Worm (Caenorhabditis elegans) whole organism, L4/young adult: ENCODE data around the gene ugt-47.

Source experiments
- W03F9.2 ChIP-seq: fragments of 150-350 bp; optimal IDR thresholded peaks from 2 replicates; lab custom pipeline; 2014; ENCODE audit warnings: missing biosample characterization, missing genetic modification characterization
- dao-5 ChIP-seq: sonication (generic microtip); optimal IDR thresholded peaks from 2 replicates; lab custom pipeline; 2016; ENCODE audit warnings: missing genotype, missing genetic modification characterization, moderate library complexity, missing compliant biosample characterization
- him-1 ChIP-seq: sonication (generic microtip); optimal IDR thresholded peaks from 2 replicates; lab custom pipeline; 2016; ENCODE audit warnings: missing genotype, missing genetic modification reagents, missing genetic modification characterization, missing compliant biosample characterization

- no peak for TF ChIP-seq dao-5
- TF ChIP-seq him-1 (tag; lab: Kevin White, UChicago) = no peak
- TF ChIP-seq W03F9.2 = no peak
Observed at ce11 chrV:10098429-10098828, at the start of gene ugt-47.
